Fruit fly (Drosophila melanogaster) whole organism, embryonic: Measurements from ENCODE around the gene p24-1.

Experiments
- C15 ChIP-seq: fragments of 200-800 bp; sonication (Bioruptor generic); IDR thresholded peaks from 3 replicates; pipeline ENCODE4 v1.3.6; 2022; ENCODE audit warnings: missing biosample characterization, missing genetic modification characterization
- CG10267 ChIP-seq: fragments of 200-800 bp; sonication (Bioruptor generic); optimal IDR thresholded peaks from 2 replicates; lab custom pipeline; 2018; ENCODE audit warnings: missing biosample characterization, mild to moderate bottlenecking, missing genetic modification characterization, moderate library complexity
- CG11093 ChIP-seq: fragments of 200-800 bp; sonication (Bioruptor generic); IDR thresholded peaks from 3 replicates; pipeline ENCODE4 v1.3.6; 2022; ENCODE audit warnings: missing biosample characterization, missing genetic modification characterization
- CG12219 ChIP-seq: fragments of 200-800 bp; sonication (Bioruptor generic); optimal IDR thresholded peaks from 3 replicates; lab custom pipeline; 2018; ENCODE audit warnings: missing biosample characterization, mild to moderate bottlenecking, missing genetic modification characterization
- CG12299 ChIP-seq: fragments of 200-800 bp; sonication (Bioruptor generic); optimal IDR thresholded peaks from 2 replicates; lab custom pipeline; 2018; ENCODE audit warnings: missing biosample characterization, mild to moderate bottlenecking, missing genetic modification characterization
- CG1233 ChIP-seq: fragments of 200-800 bp; sonication (Bioruptor generic); optimal IDR thresholded peaks from 4 replicates; lab custom pipeline; 2018; ENCODE audit warnings: missing biosample characterization, mild to moderate bottlenecking, missing genetic modification characterization
- CG13296 ChIP-seq: fragments of 200-800 bp; sonication (Bioruptor generic); optimal IDR thresholded peaks from 3 replicates; lab custom pipeline; 2018; ENCODE audit warnings: missing biosample characterization, mild to moderate bottlenecking, missing genetic modification characterization
- CG13775 ChIP-seq: fragments of 200-800 bp; sonication (Bioruptor generic); optimal IDR thresholded peaks from 3 replicates; lab custom pipeline; 2017; ENCODE audit warnings: missing biosample characterization, mild to moderate bottlenecking, missing genetic modification characterization
- CG15073 ChIP-seq: fragments of 200-800 bp; sonication (Bioruptor generic); optimal IDR thresholded peaks from 2 replicates; lab custom pipeline; 2016; ENCODE audit warnings: missing biosample characterization, missing genetic modification characterization
- CG17359 ChIP-seq: fragments of 200-800 bp; sonication (Bioruptor generic); optimal IDR thresholded peaks from 3 replicates; lab custom pipeline; 2018; ENCODE audit warnings: missing biosample characterization, mild to moderate bottlenecking, missing genetic modification characterization, moderate library complexity
- CG18619 ChIP-seq: fragments of 200-800 bp; sonication (Bioruptor generic); optimal IDR thresholded peaks from 3 replicates; lab custom pipeline; 2017; ENCODE audit warnings: missing biosample characterization, mild to moderate bottlenecking, missing genetic modification characterization
- CG30431 ChIP-seq: fragments of 200-800 bp; sonication (Bioruptor generic); optimal IDR thresholded peaks from 2 replicates; lab custom pipeline; 2017; ENCODE audit warnings: missing biosample characterization, missing genetic modification characterization
- CG31365 ChIP-seq: fragments of 200-800 bp; sonication (Bioruptor generic); optimal IDR thresholded peaks from 2 replicates; lab custom pipeline; 2018; ENCODE audit warnings: missing biosample characterization, mild to moderate bottlenecking, missing genetic modification characterization
- CG3407 ChIP-seq: fragments of 200-800 bp; sonication (Bioruptor generic); optimal IDR thresholded peaks from 2 replicates; lab custom pipeline; 2018; ENCODE audit warnings: missing biosample characterization, mild to moderate bottlenecking, missing genetic modification characterization
- CG34224 ChIP-seq: fragments of 200-800 bp; sonication (Bioruptor generic); IDR thresholded peaks from 3 replicates; pipeline ENCODE4 v1.3.6; 2022; ENCODE audit warnings: missing biosample characterization, missing genetic modification characterization; ENCODE audit not compliant: partially characterized antibody
- CG6254 ChIP-seq: fragments of 200-800 bp; sonication (Bioruptor generic); optimal IDR thresholded peaks from 3 replicates; lab custom pipeline; 2017; ENCODE audit warnings: mild to moderate bottlenecking, missing biosample characterization, missing genetic modification reagents, missing genetic modification characterization
- CG6683 ChIP-seq: fragments of 200-800 bp; sonication (Bioruptor generic); optimal IDR thresholded peaks from 2 replicates; lab custom pipeline; 2017; ENCODE audit warnings: missing biosample characterization, mild to moderate bottlenecking, missing genetic modification characterization, missing genetic modification reagents
- CG6813 ChIP-seq: fragments of 200-800 bp; sonication (Bioruptor generic); optimal IDR thresholded peaks from 2 replicates; lab custom pipeline; 2017; ENCODE audit warnings: missing biosample characterization, missing genetic modification characterization, mild to moderate bottlenecking, moderate library complexity, missing genetic modification reagents
- CG7786 ChIP-seq: fragments of 200-800 bp; sonication (Bioruptor generic); optimal IDR thresholded peaks from 2 replicates; lab custom pipeline; 2016; ENCODE audit warnings: missing biosample characterization, missing genetic modification characterization
- CHES-1-like ChIP-seq: fragments of 200-800 bp; sonication (Bioruptor generic); optimal IDR thresholded peaks from 2 replicates; lab custom pipeline; 2016; ENCODE audit warnings: missing biosample characterization, missing genetic modification characterization
- Dbx ChIP-seq: fragments of 200-800 bp; sonication (Bioruptor generic); IDR thresholded peaks from 3 replicates; pipeline ENCODE4 v1.3.6; 2022; ENCODE audit warnings: missing biosample characterization, missing genetic modification characterization
- HHEX ChIP-seq: fragments of 200-800 bp; sonication (Bioruptor generic); optimal IDR thresholded peaks from 3 replicates; lab custom pipeline; 2017; ENCODE audit warnings: missing biosample characterization, mild to moderate bottlenecking, missing genetic modification characterization, missing genetic modification reagents
- HLH4C ChIP-seq: fragments of 200-800 bp; sonication (Bioruptor generic); IDR thresholded peaks from 3 replicates; pipeline ENCODE4 v1.3.6; 2022; ENCODE audit warnings: missing biosample characterization, missing genetic modification characterization; ENCODE audit not compliant: partially characterized antibody
- HLH54F ChIP-seq: fragments of 200-800 bp; sonication (Bioruptor generic); optimal IDR thresholded peaks from 3 replicates; lab custom pipeline; 2016; ENCODE audit warnings: missing biosample characterization, missing genetic modification characterization
- MTF-1 ChIP-seq: fragments of 200-800 bp; sonication (Bioruptor generic); optimal IDR thresholded peaks from 2 replicates; lab custom pipeline; 2018; ENCODE audit warnings: missing biosample characterization, mild to moderate bottlenecking, missing genetic modification characterization, borderline replicate concordance
- Mad ChIP-seq: fragments of 200-800 bp; sonication (Bioruptor generic); optimal IDR thresholded peaks from 2 replicates; lab custom pipeline; 2016; ENCODE audit warnings: missing biosample characterization, missing genetic modification characterization
- Mrtf ChIP-seq: fragments of 200-800 bp; sonication (Bioruptor generic); IDR thresholded peaks from 3 replicates; pipeline ENCODE4 v1.3.6; 2022; ENCODE audit warnings: missing biosample characterization, missing genetic modification characterization
- NK7.1 ChIP-seq: fragments of 200-800 bp; sonication (Bioruptor generic); optimal IDR thresholded peaks from 3 replicates; lab custom pipeline; 2016; ENCODE audit warnings: missing biosample characterization, missing genetic modification characterization
- Optix ChIP-seq: fragments of 200-800 bp; sonication (Bioruptor generic); IDR thresholded peaks from 3 replicates; pipeline ENCODE4 v1.3.6; 2022; ENCODE audit warnings: missing biosample characterization, missing genetic modification characterization
- Ssrp ChIP-seq: fragments of 200-800 bp; sonication (Bioruptor generic); optimal IDR thresholded peaks from 2 replicates; lab custom pipeline; 2018; ENCODE audit warnings: missing biosample characterization, mild to moderate bottlenecking, missing genetic modification characterization, moderate library complexity
- Stat92E ChIP-seq, 3 experiments: fragments of >200 bp in 2 of 3; fragments of 200-800 bp in 1 of 3; sonication (Bioruptor generic) in 1 of 3; optimal IDR thresholded peaks; 2 replicates each; lab custom pipeline; 2017 to 2019; ENCODE audit warnings: missing biosample characterization in 3 of 3, missing genetic modification characterization in 3 of 3, mild to moderate bottlenecking in 1 of 3, moderate library complexity in 1 of 3
- aop ChIP-seq: fragments of 200-800 bp; sonication (Bioruptor generic); IDR thresholded peaks from 2 replicates; pipeline ENCODE4 v1.3.6; 2022; ENCODE audit warnings: missing biosample characterization, missing genetic modification characterization
- br ChIP-seq: fragments of >200 bp; optimal IDR thresholded peaks from 2 replicates; lab custom pipeline; 2017
- btn ChIP-seq: fragments of 200-800 bp; sonication (Bioruptor generic); optimal IDR thresholded peaks from 2 replicates; lab custom pipeline; 2016; ENCODE audit warnings: missing biosample characterization, missing genetic modification characterization
- chinmo ChIP-seq: fragments of 200-800 bp; sonication (Bioruptor generic); IDR thresholded peaks from 4 replicates; pipeline ENCODE4 v1.3.6; 2022; ENCODE audit warnings: missing biosample characterization, missing genetic modification characterization; ENCODE audit not compliant: partially characterized antibody
- corto ChIP-seq: fragments of 200-800 bp; sonication (Bioruptor generic); optimal IDR thresholded peaks from 2 replicates; lab custom pipeline; 2016; ENCODE audit warnings: missing biosample characterization, mild to moderate bottlenecking, missing genetic modification characterization, moderate library complexity
- dimm ChIP-seq: fragments of 200-800 bp; sonication (Bioruptor generic); IDR thresholded peaks from 2 replicates; pipeline ENCODE4 v1.3.6; 2022; ENCODE audit warnings: missing biosample characterization, missing genetic modification characterization
- dysf ChIP-seq: fragments of 200-800 bp; sonication (Bioruptor generic); IDR thresholded peaks from 3 replicates; pipeline ENCODE4 v1.3.6; 2022; ENCODE audit warnings: missing biosample characterization, missing genetic modification characterization
- fd102C ChIP-seq: fragments of 200-800 bp; sonication (Bioruptor generic); optimal IDR thresholded peaks from 2 replicates; lab custom pipeline; 2018; ENCODE audit warnings: missing biosample characterization, mild to moderate bottlenecking, missing genetic modification characterization, moderate library complexity
- oc ChIP-seq: fragments of 200-800 bp; sonication (Bioruptor generic); optimal IDR thresholded peaks from 2 replicates; lab custom pipeline; 2018; ENCODE audit warnings: missing biosample characterization, mild to moderate bottlenecking, missing genetic modification characterization, moderate library complexity
- slbo ChIP-seq: fragments of 200-800 bp; sonication (Bioruptor generic); IDR thresholded peaks from 2 replicates; pipeline ENCODE4 v1.3.6; 2022; ENCODE audit warnings: missing biosample characterization, missing genetic modification characterization
- slou ChIP-seq: fragments of 200-800 bp; sonication (Bioruptor generic); optimal IDR thresholded peaks from 3 replicates; lab custom pipeline; 2016; ENCODE audit warnings: missing biosample characterization, missing genetic modification characterization
- tll ChIP-seq, 2 experiments: fragments of 200-800 bp in 1 of 2; fragments of >200 bp in 1 of 2; sonication (Bioruptor generic) in 1 of 2; optimal IDR thresholded peaks; 2 replicates each; lab custom pipeline; 2017 to 2019; ENCODE audit warnings: missing biosample characterization in 2 of 2, missing genetic modification characterization in 2 of 2, mild to moderate bottlenecking in 1 of 2, moderate library complexity in 1 of 2
- toy ChIP-seq: fragments of 200-800 bp; sonication (Bioruptor generic); IDR thresholded peaks from 2 replicates; pipeline ENCODE4 v1.3.6; 2022; ENCODE audit warnings: missing biosample characterization, missing genetic modification characterization
- ttk ChIP-seq: fragments of 200-800 bp; sonication (Bioruptor generic); IDR thresholded peaks from 2 replicates; pipeline ENCODE4 v2.1.2; 2022; ENCODE audit warnings: missing biosample characterization, missing genetic modification characterization
- tx ChIP-seq: fragments of 200-800 bp; sonication (Bioruptor generic); optimal IDR thresholded peaks from 2 replicates; lab custom pipeline; 2016; ENCODE audit warnings: missing biosample characterization, missing genetic modification characterization
- unc-4 ChIP-seq: fragments of 200-800 bp; sonication (Bioruptor generic); IDR thresholded peaks from 2 replicates; pipeline ENCODE4 v1.3.6; 2022; ENCODE audit warnings: missing biosample characterization, missing genetic modification characterization; ENCODE audit not compliant: partially characterized antibody
- vnd ChIP-seq: fragments of 200-800 bp; sonication (Bioruptor generic); IDR thresholded peaks from 3 replicates; pipeline ENCODE4 v1.3.6; 2022; ENCODE audit warnings: missing biosample characterization, missing genetic modification characterization; ENCODE audit not compliant: partially characterized antibody

p24-1 gene

dm6 chrX:11857522-11858438, 5.5 kb upstream of the p24-1 start (continued):
- TF ChIP-seq Optix (GFP tag; lab: Robert Waterston, UW) (peak; percentile 58; the same call in 1 of the 3 replicates), dimm (GFP tag; lab: Robert Waterston, UW) (peak; percentile 76), Dbx (GFP tag; lab: Robert Waterston, UW) (no peak), CG1233 (GFP tag; lab: Kevin White, UChicago) (peak; percentile 89), dysf (GFP tag; lab: Robert Waterston, UW) (peak; percentile 89), toy (GFP tag; lab: Robert Waterston, UW) (no peak), CG10267 (peak; percentile 51), Ssrp (peak; percentile 74), unc-4 (no peak), Mrtf (GFP tag; lab: Robert Waterston, UW) (peak; percentile 79), CG18619 (GFP tag; lab: Kevin White, UChicago) (peak; percentile 36), fd102C (GFP tag; lab: Kevin White, UChicago) (no peak), NK7.1 (GFP tag; lab: Kevin White, UChicago) (peak; percentile 59), CG3407 (GFP tag; lab: Kevin White, UChicago) (peak; percentile 59), CG31365 (tag; lab: Kevin White, UChicago) (peak; percentile 16), CG11093 (GFP tag; lab: Robert Waterston, UW) (peak; percentile 77), CG7786 (no peak), vnd (GFP tag; lab: Robert Waterston, UW) (no peak), HLH54F (peak; percentile 1), oc (peak; percentile 66), C15 (peak; percentile 44; the same call in 1 of the 3 replicates), br (lab: Kevin White, UChicago) (no peak), CG6254 (GFP tag; lab: Kevin White, UChicago) (peak; percentile 36), CG6683 (GFP tag; lab: Kevin White, UChicago) (no peak), aop (0 out of 2 replicates have a peak, but pooled peaks have one; percentile 44), Mad (GFP tag; lab: Kevin White, UChicago) (peak; percentile 47), tx (GFP tag; lab: Kevin White, UChicago) (no peak), CG13775 (peak; percentile 36), CG30431 (GFP tag; lab: Kevin White, UChicago) (peak; percentile 51), CG15073 (GFP tag; lab: Kevin White, UChicago) (no peak), btn (GFP tag; lab: Kevin White, UChicago) (no peak), chinmo (GFP tag; lab: Robert Waterston, UW) (no peak), CHES-1-like (no peak), CG13296 (GFP tag; lab: Kevin White, UChicago) (peak; percentile 27), slou (GFP tag; lab: Kevin White, UChicago) (peak; percentile 49), CG34224 (GFP tag; lab: Robert Waterston, UW) (no peak), slbo (peak; percentile 63), CG12219 (GFP tag; lab: Kevin White, UChicago) (peak; percentile 69), CG17359 (tag; lab: Kevin White, UChicago) (peak; percentile 82), ttk (GFP tag; lab: Robert Waterston, UW) (peak; percentile 84), MTF-1 (GFP tag; lab: Kevin White, UChicago) (peak; percentile 46), corto (peak; percentile 41), CG12299 (tag; lab: Kevin White, UChicago) (no peak), tll (GFP tag; optimal IDR thresholded peaks at IDR 0.05; lab: Kevin White, UChicago) (no peak), HHEX (GFP tag; lab: Kevin White, UChicago) (peak; percentile 32), Stat92E (GFP tag; optimal IDR thresholded peaks at IDR 0.05; lab: Kevin White, UChicago) (no peak), CG6813 (GFP tag; lab: Kevin White, UChicago) (peak; percentile 26), HLH4C (GFP tag; lab: Robert Waterston, UW) (no peak)
